Fruit fly (Drosophila melanogaster): ENCODE measurements around the gene CG11964.

Gene CG11964

dm6 chr3R:8980776-8981165 is 36.0 kb upstream of the CG11964 start, which contains the start of gene CAHbeta (continued):
- no peak for TF ChIP-seq CG2129 (GFP tag; IDR thresholded peaks at IDR 0.05; ENCODE audit: partially characterized antibody)
- no peak for TF ChIP-seq Ravus (GFP tag; IDR thresholded peaks at IDR 0.05)
- TF ChIP-seq CG12299 (tag; optimal IDR thresholded peaks at IDR 0.05): peak; percentile 56
- TF ChIP-seq maf-S (GFP tag; optimal IDR thresholded peaks at IDR 0.05): no peak
- peak; percentile 19; the same call in 1 of the 2 replicates for TF ChIP-seq Rfx (GFP tag; IDR thresholded peaks at IDR 0.05)
- TF ChIP-seq phol (tag; optimal IDR thresholded peaks at IDR 0.05): no peak
- no peak for TF ChIP-seq fd102C (GFP tag; optimal IDR thresholded peaks at IDR 0.05)
- no peak for TF ChIP-seq CG10321 (GFP tag; IDR thresholded peaks at IDR 0.05)
- TF ChIP-seq C15 (GFP tag; IDR thresholded peaks at IDR 0.05): no peak
- no peak for TF ChIP-seq bowl (GFP tag; IDR thresholded peaks at IDR 0.05)
- no peak for TF ChIP-seq Optix (GFP tag; IDR thresholded peaks at IDR 0.05)
- no peak for TF ChIP-seq z (GFP tag; IDR thresholded peaks at IDR 0.05)
- no peak for TF ChIP-seq CG7271 (tag; optimal IDR thresholded peaks at IDR 0.05)
- TF ChIP-seq shn (GFP tag; optimal IDR thresholded peaks at IDR 0.05): no peak
- 0 out of 2 replicates have a peak, but pooled peaks have one; percentile 12 for TF ChIP-seq onecut (GFP tag; IDR thresholded peaks at IDR 0.05)
- TF ChIP-seq CG4282 (GFP tag; optimal IDR thresholded peaks at IDR 0.05): no peak
- TF ChIP-seq Hr51 (GFP tag; optimal IDR thresholded peaks at IDR 0.05): peak in 1 of 2 experiments; percentile 13
- no peak for TF ChIP-seq h (optimal IDR thresholded peaks at IDR 0.05)
- TF ChIP-seq CG14014 (GFP tag; IDR thresholded peaks at IDR 0.05): no peak; the same call in 1 of the 2 replicates
- no peak for TF ChIP-seq Nf-YA (GFP tag; IDR thresholded peaks at IDR 0.05)
- peak; percentile 17 for TF ChIP-seq exex (tag; optimal IDR thresholded peaks at IDR 0.05)
- TF ChIP-seq Xbp1 (GFP tag; optimal IDR thresholded peaks at IDR 0.05): no peak

- TF ChIP-seq CG17361 (GFP tag; IDR thresholded peaks at IDR 0.05) (peak; percentile 35; the same call in 1 of the 3 replicates), Nf-YC (tag; optimal IDR thresholded peaks at IDR 0.05) (peak; percentile 38), en (GFP tag; optimal IDR thresholded peaks at IDR 0.05) (no peak), CG7963 (GFP tag; IDR thresholded peaks at IDR 0.05; ENCODE audit: partially characterized antibody) (peak; percentile 56; the same call in 2 of the 3 replicates), dmrt11E (tag; optimal IDR thresholded peaks at IDR 0.05) (no peak), CG12769 (tag; optimal IDR thresholded peaks at IDR 0.05) (peak; percentile 6), CG15514 (GFP tag; optimal IDR thresholded peaks at IDR 0.05) (no peak), chif (GFP tag; optimal IDR thresholded peaks at IDR 0.05) (peak in 1 of 2 experiments; percentile 30), CG3065 (GFP tag; optimal IDR thresholded peaks at IDR 0.05) (no peak), CG1603 (tag; optimal IDR thresholded peaks at IDR 0.05) (peak; percentile 32), ap (GFP tag; IDR thresholded peaks at IDR 0.05) (no peak), CG8290 (GFP tag; optimal IDR thresholded peaks at IDR 0.05) (no peak), CG8290 (tag; optimal IDR thresholded peaks at IDR 0.05) (peak in 1 of 2 experiments; percentile 34), zen (tag; optimal IDR thresholded peaks at IDR 0.05) (peak; percentile 37), grn (GFP tag; optimal IDR thresholded peaks at IDR 0.05) (no peak), CG42726 (GFP tag; IDR thresholded peaks at IDR 0.05; ENCODE audit: partially characterized antibody) (peak; percentile 85), pnt (GFP tag; optimal IDR thresholded peaks at IDR 0.05) (peak; percentile 10), CG10565 (GFP tag; optimal IDR thresholded peaks at IDR 0.05) (no peak), D19A (tag; optimal IDR thresholded peaks at IDR 0.05) (peak; percentile 25), CG2116 (GFP tag; optimal IDR thresholded peaks at IDR 0.05) (no peak), fd3F (GFP tag; optimal IDR thresholded peaks at IDR 0.05) (no peak), esg (GFP tag; conservative IDR thresholded peaks at IDR 0.05) (no peak), aop (GFP tag; IDR thresholded peaks at IDR 0.05) (no peak), CG10274 (GFP tag; optimal IDR thresholded peaks at IDR 0.05) (no peak), trem (tag; optimal IDR thresholded peaks at IDR 0.05) (peak; percentile 27), CG15011 (GFP tag; optimal IDR thresholded peaks at IDR 0.05) (no peak), Mad (GFP tag; optimal IDR thresholded peaks at IDR 0.05) (peak; percentile 14), ems (GFP tag; optimal IDR thresholded peaks at IDR 0.05) (peak; percentile 2)
Measured at dm6 chr3R:8979850-8980775, 35.3 kb upstream of the CG11964 start.

Measured in whole organism, embryonic.